Fruit fly (Drosophila melanogaster) whole organism, embryonic: Measurements from ENCODE around the gene Klp68D.
A peak's percentile ranks its signal among the peaks of the same experiment; 100 is the strongest.

Source experiments
- B-H1 ChIP-seq: fragments of 200-800 bp; sonication (Bioruptor generic); IDR thresholded peaks from 3 replicates; pipeline ENCODE4 v1.3.6; 2022; ENCODE audit warnings: missing biosample characterization, missing genetic modification characterization
- Blimp-1 ChIP-seq: fragments of 200-800 bp; sonication (Bioruptor generic); optimal IDR thresholded peaks from 3 replicates; lab custom pipeline; 2018; ENCODE audit warnings: missing biosample characterization, missing genetic modification characterization, mild to moderate bottlenecking, moderate library complexity, missing genetic modification reagents
- CG13287 ChIP-seq: fragments of 200-800 bp; sonication (Bioruptor generic); IDR thresholded peaks from 2 replicates; pipeline ENCODE4 v1.3.6; 2022; ENCODE audit warnings: missing biosample characterization, missing genetic modification characterization; ENCODE audit not compliant: partially characterized antibody
- CG14050 ChIP-seq: fragments of 200-800 bp; sonication (Bioruptor generic); IDR thresholded peaks from 3 replicates; pipeline ENCODE4 v1.3.6; 2022; ENCODE audit warnings: missing biosample characterization, missing genetic modification characterization
- CG1603 ChIP-seq: fragments of 200-800 bp; sonication (Bioruptor generic); optimal IDR thresholded peaks from 2 replicates; lab custom pipeline; 2019; ENCODE audit warnings: missing biosample characterization, mild to moderate bottlenecking, missing genetic modification characterization, moderate library complexity
- CG16863 ChIP-seq: fragments of 200-800 bp; sonication (Bioruptor generic); optimal IDR thresholded peaks from 3 replicates; lab custom pipeline; 2016; ENCODE audit warnings: missing biosample characterization, missing genetic modification characterization
- CG17802 ChIP-seq: fragments of 200-800 bp; sonication (Bioruptor generic); optimal IDR thresholded peaks from 2 replicates; lab custom pipeline; 2018; ENCODE audit warnings: missing biosample characterization, mild to moderate bottlenecking, missing genetic modification characterization, moderate library complexity
- CG18476 ChIP-seq: fragments of 200-800 bp; sonication (Bioruptor generic); optimal IDR thresholded peaks from 2 replicates; lab custom pipeline; 2016; ENCODE audit warnings: missing biosample characterization, mild to moderate bottlenecking, missing genetic modification characterization
- CG2116 ChIP-seq: fragments of 200-800 bp; sonication (Bioruptor generic); optimal IDR thresholded peaks from 3 replicates; lab custom pipeline; 2018; ENCODE audit warnings: missing biosample characterization, mild to moderate bottlenecking, missing genetic modification characterization
- CG32767 ChIP-seq: fragments of 200-800 bp; sonication (Bioruptor generic); IDR thresholded peaks from 2 replicates; pipeline ENCODE4 v1.3.6; 2022; ENCODE audit warnings: missing biosample characterization, missing genetic modification characterization
- CG3726 ChIP-seq: fragments of 200-800 bp; sonication (Bioruptor generic); IDR thresholded peaks from 3 replicates; pipeline ENCODE4, ENCODE4 v1.3.6; 2022; ENCODE audit warnings: missing biosample characterization, missing genetic modification characterization
- CG6689 ChIP-seq: fragments of 200-800 bp; sonication (Bioruptor generic); IDR thresholded peaks from 2 replicates; pipeline ENCODE4 v1.3.6; 2022; ENCODE audit warnings: missing biosample characterization, missing genetic modification characterization
- CG6765 ChIP-seq: fragments of 200-800 bp; sonication (Bioruptor generic); optimal IDR thresholded peaks from 3 replicates; lab custom pipeline; 2017; ENCODE audit warnings: missing biosample characterization, mild to moderate bottlenecking, missing genetic modification characterization
- CG6854 ChIP-seq: fragments of 200-800 bp; sonication (Bioruptor generic); optimal IDR thresholded peaks from 3 replicates; lab custom pipeline; 2017; ENCODE audit warnings: missing biosample characterization, mild to moderate bottlenecking, missing genetic modification characterization
- CG7372 ChIP-seq: fragments of 200-800 bp; sonication (Bioruptor generic); IDR thresholded peaks from 2 replicates; pipeline ENCODE4 v1.3.6; 2022; ENCODE audit warnings: missing biosample characterization, missing genetic modification characterization
- CG7987 ChIP-seq: fragments of 200-800 bp; sonication (Bioruptor generic); optimal IDR thresholded peaks from 2 replicates; lab custom pipeline; 2018; ENCODE audit warnings: missing biosample characterization, mild to moderate bottlenecking, missing genetic modification characterization, moderate library complexity
- CG8290 ChIP-seq, 3 experiments: fragments of 200-800 bp; sonication (Bioruptor generic); optimal IDR thresholded peaks; 2 replicates each; lab custom pipeline; 2016 to 2019; ENCODE audit warnings: missing biosample characterization in 3 of 3, missing genetic modification characterization in 3 of 3, mild to moderate bottlenecking in 2 of 3, moderate library complexity in 1 of 3
- Dek ChIP-seq: fragments of 200-800 bp; sonication (Bioruptor generic); optimal IDR thresholded peaks from 3 replicates; lab custom pipeline; 2019; ENCODE audit warnings: missing biosample characterization, mild to moderate bottlenecking, missing genetic modification characterization, moderate library complexity
- ERR ChIP-seq: fragments of 200-800 bp; sonication (Bioruptor generic); optimal IDR thresholded peaks from 2 replicates; lab custom pipeline; 2016; ENCODE audit warnings: missing biosample characterization, missing genetic modification characterization
- Eip74EF ChIP-seq, 2 experiments: fragments of 200-800 bp in 1 of 2; fragments of >200 bp in 1 of 2; sonication (Bioruptor generic) in 1 of 2; optimal IDR thresholded peaks; 2 replicates each; lab custom pipeline; 2017 to 2019; ENCODE audit warnings: missing biosample characterization in 2 of 2, missing genetic modification characterization in 2 of 2, mild to moderate bottlenecking in 1 of 2, moderate library complexity in 1 of 2
- H15 ChIP-seq: fragments of 200-800 bp; sonication (Bioruptor generic); IDR thresholded peaks from 3 replicates; pipeline ENCODE4 v1.3.6; 2022; ENCODE audit warnings: missing biosample characterization, missing genetic modification characterization
- Hr3 ChIP-seq: fragments of 200-800 bp; sonication (Bioruptor generic); optimal IDR thresholded peaks from 3 replicates; lab custom pipeline; 2016; ENCODE audit warnings: missing biosample characterization, missing genetic modification characterization
- Jarid2 ChIP-seq: fragments of 200-800 bp; sonication (Bioruptor generic); optimal IDR thresholded peaks from 3 replicates; lab custom pipeline; 2017; ENCODE audit warnings: mild to moderate bottlenecking, missing biosample characterization, missing genetic modification reagents, missing genetic modification characterization
- Mes4 ChIP-seq: fragments of 200-800 bp; sonication (Bioruptor generic); optimal IDR thresholded peaks from 2 replicates; lab custom pipeline; 2016; ENCODE audit warnings: missing biosample characterization, missing genetic modification characterization
- NfI ChIP-seq: fragments of 200-800 bp; sonication (Bioruptor generic); optimal IDR thresholded peaks from 3 replicates; lab custom pipeline; 2018; ENCODE audit warnings: missing biosample characterization, mild to moderate bottlenecking, missing genetic modification characterization, moderate library complexity
- Sox102F ChIP-seq: fragments of 200-800 bp; sonication (Bioruptor generic); optimal IDR thresholded peaks from 2 replicates; lab custom pipeline; 2018; ENCODE audit warnings: missing biosample characterization, mild to moderate bottlenecking, missing genetic modification characterization, moderate library complexity
- Usf ChIP-seq: fragments of 200-800 bp; sonication (Bioruptor generic); optimal IDR thresholded peaks from 2 replicates; lab custom pipeline; 2017; ENCODE audit warnings: missing genotype, missing biosample characterization, missing genetic modification characterization
- Vsx1 ChIP-seq: fragments of 200-800 bp; sonication (Bioruptor generic); optimal IDR thresholded peaks from 2 replicates; lab custom pipeline; 2017; ENCODE audit warnings: missing biosample characterization, mild to moderate bottlenecking, missing genetic modification characterization, missing genetic modification reagents
- bbx ChIP-seq: fragments of 200-800 bp; sonication (Bioruptor generic); IDR thresholded peaks from 2 replicates; pipeline ENCODE4 v1.3.6; 2022; ENCODE audit warnings: missing biosample characterization, missing genetic modification characterization; ENCODE audit not compliant: partially characterized antibody
- bigmax ChIP-seq: fragments of 200-800 bp; sonication (Bioruptor generic); optimal IDR thresholded peaks from 2 replicates; lab custom pipeline; 2018; ENCODE audit warnings: missing biosample characterization, mild to moderate bottlenecking, missing genetic modification characterization
- caup ChIP-seq: fragments of 200-800 bp; sonication (Bioruptor generic); optimal IDR thresholded peaks from 3 replicates; lab custom pipeline; 2017; ENCODE audit warnings: missing biosample characterization, mild to moderate bottlenecking, missing genetic modification characterization, moderate library complexity; ENCODE audit not compliant: severe bottlenecking
- chn ChIP-seq: fragments of 200-800 bp; sonication (Bioruptor generic); optimal IDR thresholded peaks from 2 replicates; lab custom pipeline; 2016; ENCODE audit warnings: missing biosample characterization, missing genetic modification characterization
- ci ChIP-seq: fragments of 200-800 bp; sonication (Bioruptor generic); IDR thresholded peaks from 3 replicates; pipeline ENCODE4 v1.3.6; 2022; ENCODE audit warnings: missing biosample characterization, missing genetic modification characterization
- corto ChIP-seq: fragments of 200-800 bp; sonication (Bioruptor generic); optimal IDR thresholded peaks from 2 replicates; lab custom pipeline; 2016; ENCODE audit warnings: missing biosample characterization, mild to moderate bottlenecking, missing genetic modification characterization, moderate library complexity
- dan ChIP-seq: fragments of 200-800 bp; sonication (Bioruptor generic); IDR thresholded peaks from 2 replicates; pipeline ENCODE4 v1.3.6; 2022; ENCODE audit warnings: missing biosample characterization, missing genetic modification characterization
- fd3F ChIP-seq: fragments of 200-800 bp; sonication (Bioruptor generic); optimal IDR thresholded peaks from 2 replicates; lab custom pipeline; 2018; ENCODE audit warnings: missing biosample characterization, mild to moderate bottlenecking, missing genetic modification characterization, moderate library complexity
- insv ChIP-seq, 2 experiments: fragments of 200-800 bp; sonication (Bioruptor generic); optimal IDR thresholded peaks; 3 replicates each; lab custom pipeline; 2016 to 2018; ENCODE audit warnings: missing biosample characterization in 2 of 2, missing genetic modification characterization in 2 of 2
- odd ChIP-seq: fragments of 200-800 bp; sonication (Bioruptor generic); optimal IDR thresholded peaks from 2 replicates; lab custom pipeline; 2017; ENCODE audit warnings: missing biosample characterization, mild to moderate bottlenecking, missing genetic modification characterization
- pan ChIP-seq, 4 experiments: fragments of >200 bp in 3 of 4; fragments of 200-800 bp in 1 of 4; sonication (Bioruptor generic) in 1 of 4; optimal IDR thresholded peaks in 3 of 4; IDR thresholded peaks in 1 of 4; 2 replicates each; pipeline versions ENCODE4 v1.3.6 to Lab custom; 2017 to 2022; ENCODE audit warnings: missing biosample characterization in 2 of 4, missing genetic modification characterization in 2 of 4, mixed read lengths in 1 of 4
- pzg ChIP-seq: fragments of 200-800 bp; sonication (Bioruptor generic); optimal IDR thresholded peaks from 3 replicates; lab custom pipeline; 2018; ENCODE audit warnings: missing biosample characterization, mild to moderate bottlenecking, missing genetic modification characterization, moderate library complexity
- salm ChIP-seq: fragments of 200-800 bp; sonication (Bioruptor generic); optimal IDR thresholded peaks from 2 replicates; lab custom pipeline; 2018; ENCODE audit warnings: missing biosample characterization, mild to moderate bottlenecking, missing genetic modification characterization
- slou ChIP-seq: fragments of 200-800 bp; sonication (Bioruptor generic); optimal IDR thresholded peaks from 3 replicates; lab custom pipeline; 2016; ENCODE audit warnings: missing biosample characterization, missing genetic modification characterization
- sqz ChIP-seq: fragments of 200-800 bp; sonication (Bioruptor generic); optimal IDR thresholded peaks from 3 replicates; lab custom pipeline; 2018; ENCODE audit warnings: missing biosample characterization, mild to moderate bottlenecking, missing genetic modification characterization
- stc ChIP-seq: fragments of 200-800 bp; sonication (Bioruptor generic); IDR thresholded peaks from 2 replicates; pipeline ENCODE4 v1.3.6; 2022; ENCODE audit warnings: missing biosample characterization, missing genetic modification characterization
- sug ChIP-seq: fragments of 200-800 bp; optimal IDR thresholded peaks from 2 replicates; lab custom pipeline; 2019; ENCODE audit warnings: missing biosample characterization, mild to moderate bottlenecking, missing genetic modification characterization, moderate library complexity
- tin ChIP-seq: fragments of 200-800 bp; sonication (Bioruptor generic); optimal IDR thresholded peaks from 3 replicates; lab custom pipeline; 2016; ENCODE audit warnings: missing biosample characterization, missing genetic modification characterization
- tx ChIP-seq: fragments of 200-800 bp; sonication (Bioruptor generic); optimal IDR thresholded peaks from 2 replicates; lab custom pipeline; 2016; ENCODE audit warnings: missing biosample characterization, missing genetic modification characterization

Gene Klp68D

DNA sequence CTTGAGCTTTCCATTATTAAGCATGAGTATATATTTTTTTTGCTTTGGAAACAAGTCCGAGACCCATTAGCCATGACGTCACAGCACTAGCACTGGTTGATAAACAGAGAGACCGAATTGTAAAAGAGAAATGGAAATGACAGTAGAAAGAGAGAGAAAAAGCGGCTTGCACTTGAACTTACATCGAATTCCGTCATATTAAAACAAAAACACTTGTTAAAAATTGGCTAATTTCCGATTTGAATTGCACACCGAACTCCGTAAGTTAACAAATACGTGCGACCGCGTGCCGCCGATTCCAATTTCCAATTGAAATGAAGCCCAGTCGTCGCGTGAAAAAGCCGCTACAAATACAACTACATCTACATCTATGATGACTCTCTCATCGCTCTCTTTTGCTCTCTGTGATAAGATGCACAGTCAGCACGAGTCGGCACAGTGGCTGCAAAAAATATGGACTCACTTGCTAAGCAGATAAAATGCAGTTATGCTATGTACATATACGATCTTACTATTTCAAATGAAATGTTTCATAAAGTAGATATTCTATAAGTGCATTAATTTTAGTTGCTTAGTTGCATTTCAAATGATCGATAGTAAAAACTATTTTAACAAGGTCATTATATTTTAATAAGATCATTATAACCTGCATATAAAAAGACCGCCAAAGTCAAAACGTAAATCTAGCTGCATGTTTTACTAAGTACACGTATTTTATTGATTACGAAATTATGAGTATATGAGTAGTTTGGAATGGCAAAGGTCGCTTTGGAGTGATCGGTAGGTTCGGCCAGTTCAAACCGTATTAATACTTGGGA, 24.4 kb downstream of the Klp68D start (continued):
- TF ChIP-seq tx (GFP tag; lab: Kevin White, UChicago) (peak; percentile 10), B-H1 (GFP tag; lab: Robert Waterston, UW) (no peak; the same call in 2 of the 3 replicates), odd (GFP tag; lab: Kevin White, UChicago) (no peak), sqz (GFP tag; lab: Kevin White, UChicago) (peak; percentile 72), CG13287 (GFP tag; lab: Robert Waterston, UW) (no peak), CG2116 (GFP tag; lab: Kevin White, UChicago) (no peak), CG16863 (GFP tag; lab: Kevin White, UChicago) (no peak), chn (GFP tag; lab: Kevin White, UChicago) (no peak), NfI (GFP tag; lab: Kevin White, UChicago) (peak; percentile 33), CG3726 (peak; percentile 8; the same call in 1 of the 3 replicates), Hr3 (GFP tag; lab: Kevin White, UChicago) (peak; percentile 10), bigmax (GFP tag; lab: Kevin White, UChicago) (no peak), CG17802 (no peak), dan (GFP tag; lab: Robert Waterston, UW) (no peak), pzg (no peak), tin (GFP tag; lab: Kevin White, UChicago) (peak; percentile 4), corto (GFP tag; lab: Kevin White, UChicago) (peak; percentile 14), fd3F (GFP tag; lab: Kevin White, UChicago) (peak; percentile 16), slou (no peak), CG14050 (GFP tag; lab: Robert Waterston, UW) (no peak), H15 (GFP tag; lab: Robert Waterston, UW) (no peak), insv (GFP tag; optimal IDR thresholded peaks at IDR 0.05; lab: Kevin White, UChicago) (no peak), sug (tag; lab: Kevin White, UChicago) (peak; percentile 51), CG18476 (GFP tag; lab: Kevin White, UChicago) (no peak), CG1603 (tag; lab: Kevin White, UChicago) (no peak), CG7987 (GFP tag; lab: Kevin White, UChicago) (peak; percentile 3), CG6689 (no peak), Jarid2 (peak; percentile 48), Blimp-1 (no peak), caup (GFP tag; lab: Kevin White, UChicago) (no peak), ci (GFP tag; lab: Robert Waterston, UW) (peak; percentile 65; the same call in 2 of the 3 replicates), CG8290 (GFP tag; optimal IDR thresholded peaks at IDR 0.05; lab: Kevin White, UChicago) (no peak), CG8290 (tag; optimal IDR thresholded peaks at IDR 0.05; lab: Kevin White, UChicago) (no peak), CG32767 (0 out of 2 replicates have a peak, but pooled peaks have one; percentile 32), Mes4 (GFP tag; lab: Kevin White, UChicago) (no peak), Vsx1 (GFP tag; lab: Kevin White, UChicago) (peak; percentile 73), CG6854 (no peak), ERR (GFP tag; lab: Kevin White, UChicago) (peak; percentile 10), Dek (tag; lab: Kevin White, UChicago) (peak; percentile 5), Eip74EF (GFP tag; optimal IDR thresholded peaks at IDR 0.05; lab: Kevin White, UChicago) (peak in 1 of 2 experiments; percentile 47), CG7372 (GFP tag; lab: Robert Waterston, UW) (0 out of 2 replicates have a peak, but pooled peaks have one; percentile 28), CG6765 (GFP tag; lab: Kevin White, UChicago) (peak; percentile 4), stc (GFP tag; lab: Robert Waterston, UW) (no peak), salm (tag; lab: Kevin White, UChicago) (no peak), pan (optimal IDR thresholded peaks at IDR 0.05; lab: Kevin White, UChicago) (no peak), pan (GFP tag; optimal IDR thresholded peaks at IDR 0.05 in 1 of 2, IDR thresholded peaks at IDR 0.05 in 1 of 2) (peak in 1 of 2 experiments; percentile 74), bbx (GFP tag; lab: Robert Waterston, UW) (no peak), Sox102F (GFP tag; lab: Kevin White, UChicago) (no peak), Usf (no peak)
